Fruit fly (Drosophila melanogaster): ENCODE measurements around the gene Cad96Ca.
A peak's percentile ranks its signal among the peaks of the same experiment; 100 is the strongest.

Gene Cad96Ca

DNA sequence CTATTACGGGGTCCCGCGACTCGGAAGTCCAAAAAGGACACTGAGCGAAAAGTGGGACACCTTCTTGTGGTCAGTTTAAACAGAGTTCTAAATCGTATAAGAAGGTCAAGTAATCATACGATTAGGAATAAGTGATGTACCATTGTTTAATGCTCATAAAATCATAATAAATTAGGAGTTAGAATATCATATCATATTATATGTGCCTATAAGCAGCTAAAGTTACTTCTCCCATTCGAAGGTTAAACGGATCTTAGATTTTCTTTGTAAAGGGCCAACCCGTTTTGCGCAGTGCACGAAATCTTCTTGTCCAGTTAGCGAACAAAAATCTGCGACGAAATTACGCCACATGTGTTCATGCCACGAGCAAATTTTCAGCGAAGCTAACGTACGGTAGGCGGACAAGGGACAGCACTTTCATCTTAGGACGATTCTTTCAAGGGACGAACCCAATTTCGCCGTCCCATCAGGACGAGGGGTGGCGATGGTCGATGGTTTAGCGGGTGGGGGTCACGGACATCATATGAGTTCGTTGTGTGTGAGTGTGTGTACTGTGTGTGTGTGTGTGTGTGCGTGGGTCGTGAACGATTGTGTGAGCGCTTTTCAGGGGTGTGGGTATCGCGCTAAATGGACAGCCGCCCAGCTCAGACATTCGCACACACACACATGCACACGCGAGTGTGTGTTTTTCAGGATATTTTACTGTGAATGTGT is 39.7 kb downstream of the Cad96Ca start:
- TF ChIP-seq topi (GFP tag; optimal IDR thresholded peaks at IDR 0.05): peak; percentile 5
- peak; percentile 17 for TF ChIP-seq Eip78C (GFP tag)
- no peak for TF ChIP-seq Eip75B (GFP tag; optimal IDR thresholded peaks at IDR 0.05)
- TF ChIP-seq svp (GFP tag): peak; percentile 50

DNA sequence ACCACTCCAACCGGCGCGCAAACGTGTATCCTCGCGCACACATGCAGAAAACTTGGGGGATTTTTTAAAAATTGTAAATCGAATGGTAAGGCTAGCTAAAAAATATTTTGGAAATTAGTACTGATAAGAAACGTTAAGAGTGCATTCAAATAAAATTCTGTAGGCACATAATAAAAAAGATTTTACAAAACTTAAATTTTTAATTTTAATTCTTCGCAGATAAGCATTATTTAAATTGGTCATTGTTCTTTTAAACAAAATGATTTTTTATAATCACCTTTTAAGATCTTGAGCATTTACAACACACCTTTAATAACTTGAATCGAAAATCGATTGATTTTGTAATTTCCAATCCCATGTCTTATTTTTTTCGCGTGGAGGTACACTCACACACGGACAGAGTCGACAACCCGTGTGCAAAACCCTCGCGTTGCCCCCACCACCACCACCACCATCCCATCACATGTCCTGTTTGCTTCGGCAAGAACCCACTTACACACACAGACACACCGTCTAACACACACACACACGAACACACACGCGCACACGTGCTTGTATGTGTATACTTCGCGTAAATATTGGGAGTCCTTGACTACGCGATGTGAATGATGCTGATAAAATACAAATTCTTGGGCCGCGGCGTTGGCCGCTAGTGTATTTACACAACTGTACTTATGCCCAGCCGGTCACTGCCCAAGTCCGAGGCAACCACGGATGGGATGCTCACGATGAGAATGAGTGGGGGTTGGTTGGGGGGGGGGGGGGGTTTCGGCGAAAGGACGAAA is 40.5 kb downstream of the Cad96Ca start:
- TF ChIP-seq svp (GFP tag) (peak; percentile 36), Ets21C (GFP tag; optimal IDR thresholded peaks at IDR 0.05) (no peak), Eip78C (GFP tag) (peak; percentile 69)

DNA sequence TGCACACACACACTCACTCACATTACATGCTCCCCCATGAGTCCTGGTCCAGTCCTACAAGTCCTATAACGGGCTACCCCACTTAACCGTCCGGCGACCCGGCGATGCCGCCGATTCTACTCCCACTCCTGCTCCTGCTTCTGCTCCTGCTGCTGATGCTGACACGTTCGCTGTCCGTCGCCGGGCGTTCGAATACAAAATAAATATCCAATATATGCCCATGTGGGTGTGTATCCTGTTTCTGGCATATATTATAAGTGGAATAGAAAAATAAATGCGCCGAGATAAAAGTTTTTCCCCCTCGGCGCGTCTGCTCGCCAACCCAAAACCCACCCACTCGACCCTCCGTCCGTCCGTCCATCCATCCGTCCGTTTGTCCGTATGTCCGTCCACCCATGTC is 41.3 kb downstream of the Cad96Ca start:
- TF ChIP-seq Met (GFP tag; optimal IDR thresholded peaks at IDR 0.05) (no peak), esn (GFP tag; optimal IDR thresholded peaks at IDR 0.05) (no peak), achi (GFP tag; optimal IDR thresholded peaks at IDR 0.05) (no peak), CG6854 (GFP tag; optimal IDR thresholded peaks at IDR 0.05) (no peak), dsx (GFP tag; optimal IDR thresholded peaks at IDR 0.05; ENCODE audit: poor library complexity, severe bottlenecking) (no peak), Ets96B (tag; optimal IDR thresholded peaks at IDR 0.05) (no peak), Eip75B (GFP tag; optimal IDR thresholded peaks at IDR 0.05) (no peak), dac (GFP tag; optimal IDR thresholded peaks at IDR 0.05) (no peak), fd59A (GFP tag; optimal IDR thresholded peaks at IDR 0.05) (no peak), Hr4 (GFP tag; optimal IDR thresholded peaks at IDR 0.05) (no peak), CG11294 (GFP tag; IDR thresholded peaks at IDR 0.05) (no peak), Ets21C (GFP tag; optimal IDR thresholded peaks at IDR 0.05) (no peak), CG6276 (GFP tag; optimal IDR thresholded peaks at IDR 0.05) (no peak), CG34406 (GFP tag; optimal IDR thresholded peaks at IDR 0.05) (no peak), Sox102F (GFP tag; optimal IDR thresholded peaks at IDR 0.05) (no peak), CG4318 (GFP tag; optimal IDR thresholded peaks at IDR 0.05) (no peak), CG10631 (GFP tag; optimal IDR thresholded peaks at IDR 0.05) (no peak)

DNA sequence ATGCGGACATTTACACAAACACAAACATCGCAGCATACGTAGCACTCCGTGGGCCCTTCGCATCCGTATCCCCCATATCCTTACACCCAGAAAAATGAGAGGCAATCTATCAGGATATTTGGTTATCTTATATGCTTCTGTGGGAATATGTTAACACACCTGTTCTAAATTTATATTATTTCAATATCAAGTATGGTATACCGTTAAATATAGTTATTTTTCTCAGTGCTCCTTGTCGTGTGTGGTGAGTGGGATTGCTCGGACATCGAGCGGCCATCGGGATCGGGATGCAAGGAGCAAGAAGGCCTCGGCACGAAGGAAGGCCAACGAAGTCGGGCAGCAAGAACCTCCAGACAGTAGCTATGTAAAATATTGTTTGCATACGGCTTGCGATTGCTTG is 46.6 kb downstream of the Cad96Ca start:
- no peak for TF ChIP-seq CG9139 (GFP tag; optimal IDR thresholded peaks at IDR 0.05)
- peak; percentile 13 for TF ChIP-seq svp (GFP tag)
- no peak for TF ChIP-seq fd85E (GFP tag; optimal IDR thresholded peaks at IDR 0.05)
- no peak for TF ChIP-seq pdm3 (GFP tag; optimal IDR thresholded peaks at IDR 0.05)
- no peak for TF ChIP-seq cyc (GFP tag; optimal IDR thresholded peaks at IDR 0.05)
- TF ChIP-seq dsx (GFP tag; optimal IDR thresholded peaks at IDR 0.05; ENCODE audit: poor library complexity, severe bottlenecking): no peak
- peak; percentile 60 for TF ChIP-seq Eip78C (GFP tag)
- no peak for TF ChIP-seq CG6808 (GFP tag; optimal IDR thresholded peaks at IDR 0.05)

dm6 chr3R:25152342-25152741 is 55.7 kb downstream of the Cad96Ca start:
- TF ChIP-seq CG32006 (GFP tag; optimal IDR thresholded peaks at IDR 0.05) (peak; percentile 2), Hr38 (GFP tag; optimal IDR thresholded peaks at IDR 0.05) (no peak), Met (GFP tag; optimal IDR thresholded peaks at IDR 0.05) (no peak), svp (GFP tag) (peak; percentile 15), Eip78C (GFP tag) (peak; percentile 27)
